Worm (Caenorhabditis elegans) whole organism, young adult: ENCODE data around the gene gid-8.

Source experiments
- pbrm-1 ChIP-seq: fragments of 200-800 bp; sonication (Bioruptor generic); IDR thresholded peaks from 2 replicates; pipeline ENCODE4 v1.3.6; 2022; ENCODE audit warnings: missing genetic modification reagents, missing genetic modification characterization, missing compliant biosample characterization
- unc-130 ChIP-seq: sonication (generic microtip); optimal IDR thresholded peaks from 2 replicates; lab custom pipeline; 2016; ENCODE audit warnings: missing genetic modification reagents, missing genetic modification characterization, missing compliant biosample characterization

ce11 chrV:1442042-1442441 is 25.5 kb upstream of the gid-8 start, which contains the start of gene cnc-11:
- no peak for TF ChIP-seq pbrm-1
- TF ChIP-seq unc-130 (GFP tag; lab: Kevin White, UChicago), result no peak
